Fruit fly (Drosophila melanogaster): ENCODE measurements around the gene dnd.

dnd gene

dm6 chr3R:21839636-21840035 is 47.5 kb downstream of the dnd start (continued):
- TF ChIP-seq bsh (GFP tag; optimal IDR thresholded peaks at IDR 0.05) (peak in 1 of 2 experiments; percentile 26), CG17359 (tag; optimal IDR thresholded peaks at IDR 0.05) (peak; percentile 9), corto (GFP tag; optimal IDR thresholded peaks at IDR 0.05) (no peak), CG11560 (tag; IDR thresholded peaks at IDR 0.05) (no peak), Lhr (GFP tag; optimal IDR thresholded peaks at IDR 0.05) (no peak), CG9437 (GFP tag; optimal IDR thresholded peaks at IDR 0.05) (peak; percentile 6), Oli (tag; optimal IDR thresholded peaks at IDR 0.05) (peak; percentile 11)

DNA sequence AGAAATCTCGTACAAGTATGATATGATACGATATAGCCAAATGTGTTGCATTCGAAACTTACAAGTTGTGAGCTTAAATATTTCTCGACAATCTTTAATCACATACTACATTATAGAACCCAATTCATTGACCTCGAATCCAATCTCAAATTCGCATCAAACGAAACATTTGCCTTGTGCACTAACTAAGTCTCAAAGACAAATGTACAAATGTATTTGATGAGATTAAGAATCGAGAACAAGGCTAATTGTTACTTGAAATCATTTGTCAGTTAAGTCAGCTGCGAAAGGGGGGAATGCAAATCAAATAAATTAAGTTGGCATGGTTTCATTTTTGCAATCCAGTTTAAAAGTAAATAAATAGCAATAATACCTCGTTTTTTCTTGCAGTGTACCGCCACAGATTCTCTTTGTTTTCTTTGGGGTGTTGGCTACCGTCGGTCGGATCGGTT is 48.6 kb downstream of the dnd start:
- peak; percentile 29 to 63 for TF ChIP-seq chif (GFP tag; optimal IDR thresholded peaks at IDR 0.05)
- TF ChIP-seq Blimp-1 (GFP tag; optimal IDR thresholded peaks at IDR 0.05), result peak; percentile 7
- TF ChIP-seq Med (GFP tag), result peak; percentile 10
- peak; percentile 13 for TF ChIP-seq nau (GFP tag; optimal IDR thresholded peaks at IDR 0.05)
- TF ChIP-seq Lpt (GFP tag; optimal IDR thresholded peaks at IDR 0.05), result no peak
- peak; percentile 16 for TF ChIP-seq jing (GFP tag; optimal IDR thresholded peaks at IDR 0.05)
- TF ChIP-seq slp2 (GFP tag; optimal IDR thresholded peaks at IDR 0.05), result peak; percentile 38
- TF ChIP-seq lbe (GFP tag; optimal IDR thresholded peaks at IDR 0.05), result peak; percentile 24
- peak; percentile 51 for TF ChIP-seq Atf-2 (GFP tag; optimal IDR thresholded peaks at IDR 0.05)
- TF ChIP-seq Hsf (GFP tag; optimal IDR thresholded peaks at IDR 0.05), result peak; percentile 11
- TF ChIP-seq CG8388 (GFP tag; optimal IDR thresholded peaks at IDR 0.05), result peak; percentile 18
- TF ChIP-seq dmrt99B (tag; optimal IDR thresholded peaks at IDR 0.05), result peak; percentile 59
- TF ChIP-seq Sox102F (GFP tag; optimal IDR thresholded peaks at IDR 0.05), result peak; percentile 60
- peak; percentile 12 for TF ChIP-seq Hr3 (GFP tag; optimal IDR thresholded peaks at IDR 0.05)
- TF ChIP-seq CG7372 (GFP tag; IDR thresholded peaks at IDR 0.05), result no peak
- peak; percentile 61 for TF ChIP-seq CG1603 (tag; optimal IDR thresholded peaks at IDR 0.05)
- no peak for TF ChIP-seq CG8290 (GFP tag; optimal IDR thresholded peaks at IDR 0.05)
- TF ChIP-seq CG8290 (tag; optimal IDR thresholded peaks at IDR 0.05), result peak in 1 of 2 experiments; percentile 6
- TF ChIP-seq en (GFP tag; optimal IDR thresholded peaks at IDR 0.05), result no peak
- no peak for TF ChIP-seq CG11247 (GFP tag; IDR thresholded peaks at IDR 0.05)
- TF ChIP-seq Aef1 (GFP tag; IDR thresholded peaks at IDR 0.05), result no peak
- TF ChIP-seq CG9727 (GFP tag; optimal IDR thresholded peaks at IDR 0.05), result peak; percentile 28
- peak; percentile 26 for TF ChIP-seq gcm (GFP tag; optimal IDR thresholded peaks at IDR 0.05)
- TF ChIP-seq CG10565 (GFP tag; optimal IDR thresholded peaks at IDR 0.05), result no peak
- peak; percentile 19 for TF ChIP-seq lilli (GFP tag; optimal IDR thresholded peaks at IDR 0.05)
- peak; percentile 14; the same call in 1 of the 3 replicates for TF ChIP-seq row (GFP tag; IDR thresholded peaks at IDR 0.05)
- peak; percentile 16 for TF ChIP-seq dmrt11E (tag; optimal IDR thresholded peaks at IDR 0.05)
- TF ChIP-seq CG30403 (GFP tag; optimal IDR thresholded peaks at IDR 0.05), result peak; percentile 46
- TF ChIP-seq CG10209 (GFP tag; optimal IDR thresholded peaks at IDR 0.05), result peak; percentile 5
- TF ChIP-seq CG1647 (GFP tag; optimal IDR thresholded peaks at IDR 0.05), result peak; percentile 7
- TF ChIP-seq nmo (GFP tag; optimal IDR thresholded peaks at IDR 0.05), result peak; percentile 57
- no peak for TF ChIP-seq CG4730 (GFP tag; IDR thresholded peaks at IDR 0.05)
- TF ChIP-seq CG1602 (GFP tag; optimal IDR thresholded peaks at IDR 0.05), result peak; percentile 8
- peak; percentile 13 for TF ChIP-seq CG10979 (tag; optimal IDR thresholded peaks at IDR 0.05)
- TF ChIP-seq bsh (GFP tag; optimal IDR thresholded peaks at IDR 0.05), result peak; percentile 13 to 88
- peak; percentile 61 for TF ChIP-seq Oli (tag; optimal IDR thresholded peaks at IDR 0.05)
- TF ChIP-seq B-H1 (GFP tag; IDR thresholded peaks at IDR 0.05), result no peak
- peak; percentile 24 for TF ChIP-seq CG17829 (tag; optimal IDR thresholded peaks at IDR 0.05)
- TF ChIP-seq CG12391 (tag; optimal IDR thresholded peaks at IDR 0.05), result peak; percentile 15
- peak; percentile 32 for TF ChIP-seq CG2678 (tag; optimal IDR thresholded peaks at IDR 0.05)
- no peak for TF ChIP-seq CG17359 (tag; optimal IDR thresholded peaks at IDR 0.05)
- TF ChIP-seq Drgx (GFP tag; IDR thresholded peaks at IDR 0.05), result peak; percentile 76
- TF ChIP-seq CG9609 (GFP tag; optimal IDR thresholded peaks at IDR 0.05), result peak; percentile 22
- TF ChIP-seq Eip74EF (GFP tag; optimal IDR thresholded peaks at IDR 0.05), result peak in 1 of 2 experiments; percentile 63

Data from whole organism, embryonic.